Worm (Caenorhabditis elegans): ENCODE measurements around the gene ins-6.

Gene ins-6

ce11 chrII:6000136-6000535 lies at the start of gene ins-6:
Gene ins-6, plus strand, starts transcription at chrII:6000436.
- TF ChIP-seq tab-1 (GFP tag; IDR thresholded peaks at IDR 0.05) (no peak), klf-2 (GFP tag; conservative IDR thresholded peaks at IDR 0.05) (no peak), med-1 (GFP tag; optimal IDR thresholded peaks at IDR 0.05; ENCODE audit: insufficient read depth) (no peak), T22C8.4 (GFP tag; IDR thresholded peaks at IDR 0.05) (no peak), ztf-29 (GFP tag; IDR thresholded peaks at IDR 0.05) (no peak), ztf-23 (GFP tag; IDR thresholded peaks at IDR 0.05) (no peak), cog-1 (tag; optimal IDR thresholded peaks at IDR 0.05) (no peak), ref-1 (GFP tag; conservative IDR thresholded peaks at IDR 0.05) (no peak), flt-1 (GFP tag; IDR thresholded peaks at IDR 0.05) (no peak)

ce11 chrII:5950657-5951056 lies 49.6 kb upstream of the ins-6 start:
- TF ChIP-seq ztf-23 (GFP tag; IDR thresholded peaks at IDR 0.05) (no peak), med-1 (GFP tag; optimal IDR thresholded peaks at IDR 0.05; ENCODE audit: insufficient read depth) (no peak), T22C8.4 (GFP tag; IDR thresholded peaks at IDR 0.05) (no peak), ref-1 (GFP tag; conservative IDR thresholded peaks at IDR 0.05) (no peak), flt-1 (GFP tag; IDR thresholded peaks at IDR 0.05) (no peak), ztf-29 (GFP tag; IDR thresholded peaks at IDR 0.05) (no peak), tab-1 (GFP tag; IDR thresholded peaks at IDR 0.05) (no peak), cog-1 (tag; optimal IDR thresholded peaks at IDR 0.05) (no peak), klf-2 (GFP tag; conservative IDR thresholded peaks at IDR 0.05) (no peak)

ce11 chrII:5951745-5952144 lies 48.5 kb upstream of the ins-6 start:
- no peak for TF ChIP-seq flt-1 (GFP tag; IDR thresholded peaks at IDR 0.05)
- TF ChIP-seq ref-1 (GFP tag; conservative IDR thresholded peaks at IDR 0.05), result no peak
- TF ChIP-seq ztf-29 (GFP tag; IDR thresholded peaks at IDR 0.05), result no peak
- no peak for TF ChIP-seq med-1 (GFP tag; optimal IDR thresholded peaks at IDR 0.05; ENCODE audit: insufficient read depth)
- no peak for TF ChIP-seq cog-1 (tag; optimal IDR thresholded peaks at IDR 0.05)
- no peak for TF ChIP-seq tab-1 (GFP tag; IDR thresholded peaks at IDR 0.05)
- no peak for TF ChIP-seq ztf-23 (GFP tag; IDR thresholded peaks at IDR 0.05)
- no peak for TF ChIP-seq T22C8.4 (GFP tag; IDR thresholded peaks at IDR 0.05)
- no peak for TF ChIP-seq klf-2 (GFP tag; conservative IDR thresholded peaks at IDR 0.05)

DNA sequence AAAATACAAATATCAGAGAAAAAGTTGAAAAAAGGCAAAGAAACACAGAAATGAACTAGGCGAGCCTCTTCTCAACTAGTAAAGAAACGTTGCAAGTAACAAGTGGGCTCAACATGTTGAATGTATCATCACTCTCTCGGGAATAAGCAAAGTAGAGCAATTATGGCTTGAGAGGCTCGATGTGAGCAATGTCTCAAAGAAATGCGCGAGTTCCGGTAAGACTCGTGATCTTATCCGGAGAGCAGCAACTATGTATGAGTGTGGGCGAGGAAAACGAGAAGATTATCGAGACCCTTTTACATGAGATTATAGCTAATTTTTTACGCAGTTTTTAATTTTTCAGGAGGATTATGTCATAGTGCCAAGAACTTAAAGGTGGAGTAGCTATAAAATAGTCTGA lies 48.0 kb upstream of the ins-6 start:
- no peak for TF ChIP-seq cog-1 (tag; optimal IDR thresholded peaks at IDR 0.05)
- no peak for TF ChIP-seq ztf-29 (GFP tag; IDR thresholded peaks at IDR 0.05)
- no peak for TF ChIP-seq klf-2 (GFP tag; conservative IDR thresholded peaks at IDR 0.05)
- no peak for TF ChIP-seq med-1 (GFP tag; optimal IDR thresholded peaks at IDR 0.05; ENCODE audit: insufficient read depth)
- no peak for TF ChIP-seq ref-1 (GFP tag; conservative IDR thresholded peaks at IDR 0.05)
- no peak for TF ChIP-seq T22C8.4 (GFP tag; IDR thresholded peaks at IDR 0.05)
- no peak for TF ChIP-seq flt-1 (GFP tag; IDR thresholded peaks at IDR 0.05)
- no peak for TF ChIP-seq ztf-23 (GFP tag; IDR thresholded peaks at IDR 0.05)
- no peak for TF ChIP-seq tab-1 (GFP tag; IDR thresholded peaks at IDR 0.05)

DNA sequence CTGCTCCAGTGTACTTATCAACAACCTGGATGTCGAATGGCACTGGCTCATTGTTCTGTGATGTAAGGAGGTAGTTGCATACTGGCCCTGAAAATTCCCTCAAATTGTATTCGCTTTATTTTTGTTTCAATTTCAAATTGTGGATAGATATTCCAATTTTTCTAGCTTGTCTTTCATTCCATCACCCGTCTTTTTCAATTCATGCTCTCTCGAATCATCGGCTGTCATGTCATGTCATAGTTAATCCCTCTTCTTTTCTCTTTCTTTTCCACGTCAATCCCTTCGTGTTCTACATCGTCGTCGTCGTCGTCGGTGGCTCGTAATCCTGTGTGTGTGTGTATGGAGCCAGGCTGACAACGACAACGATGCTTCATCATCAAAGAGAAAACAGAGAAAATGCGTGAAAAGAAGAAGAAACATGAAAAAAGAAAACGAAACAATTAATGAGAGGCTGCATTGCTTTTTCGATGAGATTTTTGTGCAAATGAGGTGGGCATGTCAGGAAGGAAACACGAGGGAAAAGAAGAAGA lies 44.5 kb upstream of the ins-6 start:
- no peak for TF ChIP-seq T22C8.4 (GFP tag; IDR thresholded peaks at IDR 0.05)

DNA sequence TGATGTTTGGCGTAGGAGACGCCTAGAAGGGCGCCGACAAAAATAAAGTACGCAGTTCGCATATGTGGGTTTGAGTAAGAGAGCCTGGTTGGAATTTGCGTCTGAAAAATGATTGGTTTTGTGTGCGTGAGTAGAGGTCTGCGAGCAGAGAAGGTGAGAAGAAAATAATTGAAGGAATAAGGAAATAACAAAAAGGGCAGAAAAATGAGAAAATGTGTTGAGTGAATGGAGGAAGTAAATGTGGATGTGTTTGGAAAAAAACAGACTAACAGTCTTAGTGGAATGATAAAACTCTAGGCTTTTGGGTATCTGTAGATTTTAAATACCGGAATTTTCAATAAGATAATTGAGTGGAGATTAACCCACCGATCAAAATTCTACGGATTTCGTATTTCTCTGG lies 43.7 kb upstream of the ins-6 start, which contains the start of gene casy-1:
Gene casy-1, minus strand, starts transcription at position 101 of the 400 bp plus-strand sequence.
- no peak for TF ChIP-seq klf-2 (GFP tag; conservative IDR thresholded peaks at IDR 0.05)

DNA sequence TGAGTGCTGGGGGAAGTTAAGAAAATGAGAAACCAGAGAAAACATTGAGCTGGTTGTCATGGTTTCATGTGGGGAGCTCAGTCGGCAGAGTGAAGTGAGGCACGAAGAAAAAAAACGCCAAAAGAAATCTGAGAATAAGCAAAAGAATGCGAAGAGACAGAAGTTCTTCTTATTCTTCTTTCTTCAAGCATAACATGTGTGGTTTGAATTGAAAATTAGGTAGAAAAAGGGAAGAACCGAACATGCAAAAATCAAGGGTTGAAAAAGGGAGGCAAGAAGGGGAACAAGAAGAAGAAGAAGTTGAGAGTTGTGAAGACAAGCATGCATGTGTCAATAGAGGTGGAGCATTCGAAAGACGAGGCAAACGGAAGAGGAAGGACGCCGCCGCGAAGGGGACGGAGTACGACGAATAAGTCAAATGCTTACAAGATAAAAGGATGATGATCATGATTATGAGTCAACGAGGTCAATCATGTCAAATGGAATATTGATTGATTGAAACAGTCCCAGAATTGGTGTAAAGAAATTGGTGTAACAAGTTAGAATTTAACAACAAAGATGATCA lies 42.4 kb upstream of the ins-6 start:
- TF ChIP-seq ztf-29 (GFP tag; IDR thresholded peaks at IDR 0.05), result no peak
- TF ChIP-seq med-1 (GFP tag; optimal IDR thresholded peaks at IDR 0.05; ENCODE audit: insufficient read depth), result no peak
- no peak for TF ChIP-seq ref-1 (GFP tag; conservative IDR thresholded peaks at IDR 0.05)
- TF ChIP-seq tab-1 (GFP tag; IDR thresholded peaks at IDR 0.05), result no peak
- no peak for TF ChIP-seq cog-1 (tag; optimal IDR thresholded peaks at IDR 0.05)
- TF ChIP-seq T22C8.4 (GFP tag; IDR thresholded peaks at IDR 0.05), result no peak
- no peak for TF ChIP-seq ztf-23 (GFP tag; IDR thresholded peaks at IDR 0.05)
- TF ChIP-seq klf-2 (GFP tag; conservative IDR thresholded peaks at IDR 0.05), result no peak

ce11 chrII:5959575-5960119 lies 40.6 kb upstream of the ins-6 start:
- TF ChIP-seq T22C8.4 (GFP tag; IDR thresholded peaks at IDR 0.05) (no peak), klf-2 (GFP tag; conservative IDR thresholded peaks at IDR 0.05) (no peak), ref-1 (GFP tag; conservative IDR thresholded peaks at IDR 0.05) (no peak), ztf-23 (GFP tag; IDR thresholded peaks at IDR 0.05) (no peak)

ce11 chrII:5961317-5961716 lies 38.9 kb upstream of the ins-6 start, which contains the start of gene B0034.7:
Gene B0034.7, plus strand, starts transcription at chrII:5961617.
- TF ChIP-seq T22C8.4 (GFP tag; IDR thresholded peaks at IDR 0.05) (no peak), med-1 (GFP tag; optimal IDR thresholded peaks at IDR 0.05; ENCODE audit: insufficient read depth) (no peak), ztf-23 (GFP tag; IDR thresholded peaks at IDR 0.05) (no peak), cog-1 (tag; optimal IDR thresholded peaks at IDR 0.05) (no peak), flt-1 (GFP tag; IDR thresholded peaks at IDR 0.05) (no peak), ztf-29 (GFP tag; IDR thresholded peaks at IDR 0.05) (no peak), ref-1 (GFP tag; conservative IDR thresholded peaks at IDR 0.05) (no peak), tab-1 (GFP tag; IDR thresholded peaks at IDR 0.05) (no peak), klf-2 (GFP tag; conservative IDR thresholded peaks at IDR 0.05) (no peak)

ce11 chrII:5962343-5962742 lies 37.9 kb upstream of the ins-6 start:
- TF ChIP-seq cog-1 (tag; optimal IDR thresholded peaks at IDR 0.05) (no peak), flt-1 (GFP tag; IDR thresholded peaks at IDR 0.05) (no peak), T22C8.4 (GFP tag; IDR thresholded peaks at IDR 0.05) (no peak), klf-2 (GFP tag; conservative IDR thresholded peaks at IDR 0.05) (no peak), ref-1 (GFP tag; conservative IDR thresholded peaks at IDR 0.05) (no peak), tab-1 (GFP tag; IDR thresholded peaks at IDR 0.05) (no peak), ztf-23 (GFP tag; IDR thresholded peaks at IDR 0.05) (no peak), ztf-29 (GFP tag; IDR thresholded peaks at IDR 0.05) (no peak), med-1 (GFP tag; optimal IDR thresholded peaks at IDR 0.05; ENCODE audit: insufficient read depth) (no peak)
